Fruit fly (Drosophila melanogaster): Measurements from ENCODE around the gene Lip2.

- TF ChIP-seq Sin3A (optimal IDR thresholded peaks at IDR 0.05) (no peak), insv (optimal IDR thresholded peaks at IDR 0.05) (no peak), ttk (optimal IDR thresholded peaks at IDR 0.05) (no peak)
Measured at dm6 chr2L:10709353-10709752, at the start of gene Lip2.

All from Kc167 (cell line).